Fruit fly (Drosophila melanogaster): ENCODE data around the gene CG18249.

DNA sequence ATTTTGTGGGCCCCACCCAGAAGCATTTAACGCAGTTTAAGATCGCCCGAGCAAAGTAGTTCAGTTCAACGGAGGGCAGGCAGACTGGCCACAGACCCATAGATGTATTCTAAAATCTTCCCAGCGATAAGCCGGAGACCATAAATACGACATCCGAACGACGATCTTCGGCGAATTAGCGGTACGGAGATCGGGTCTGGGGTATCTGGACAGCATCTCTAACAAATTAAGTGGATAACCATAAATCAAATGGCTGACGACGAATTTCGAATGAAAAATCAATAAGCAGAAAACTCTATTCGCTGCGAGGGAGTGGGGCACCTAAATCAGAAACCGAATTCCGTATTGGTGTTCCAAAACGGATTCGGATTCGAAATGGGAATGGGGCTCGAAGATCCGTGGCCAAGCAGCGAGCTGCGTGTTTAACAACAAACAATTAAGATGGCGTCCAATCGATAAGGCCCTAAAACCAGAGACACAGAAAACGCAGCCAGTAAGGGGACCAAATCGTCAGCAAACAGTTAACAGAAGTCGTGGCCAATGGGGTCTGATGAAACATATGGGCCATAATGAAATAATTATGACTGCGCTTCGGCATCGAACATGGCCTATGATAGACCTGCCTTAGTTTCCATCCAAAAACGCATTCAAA is 9.0 kb upstream of the CG18249 start:
- TF ChIP-seq CG8478 (optimal IDR thresholded peaks at IDR 0.05) (no peak), pan (optimal IDR thresholded peaks at IDR 0.05) (no peak), Dll (optimal IDR thresholded peaks at IDR 0.05) (no peak), EcR (GFP tag; optimal IDR thresholded peaks at IDR 0.05) (no peak)

All from whole organism.